Fruit fly (Drosophila melanogaster): ENCODE measurements around the gene CG43074.

CG43074 gene

DNA sequence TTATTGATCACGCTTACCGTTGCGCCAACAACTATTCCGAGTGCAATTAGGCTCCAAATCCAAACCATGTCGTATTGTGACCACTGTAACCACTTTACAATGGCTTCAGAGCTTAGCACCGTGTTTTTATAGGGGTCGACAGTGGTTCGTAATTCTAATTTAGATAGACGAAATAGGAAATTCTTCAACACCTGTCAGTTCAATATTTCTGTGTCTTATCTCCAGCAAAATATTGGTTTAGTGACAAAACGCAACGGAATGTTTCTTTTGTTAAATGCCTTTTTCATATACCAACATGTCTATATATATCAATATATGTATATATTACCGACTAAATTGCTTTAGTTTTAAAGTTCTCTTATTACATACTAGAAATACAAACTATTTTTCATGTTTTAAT, at the start of gene CG43074:
CG43074 (minus strand) TSS at position 101 of the 400 bp plus-strand sequence.
- TF ChIP-seq h (optimal IDR thresholded peaks at IDR 0.05) (no peak), Sin3A (optimal IDR thresholded peaks at IDR 0.05) (no peak), psq (optimal IDR thresholded peaks at IDR 0.05) (no peak), Myc (optimal IDR thresholded peaks at IDR 0.05) (no peak), ttk (optimal IDR thresholded peaks at IDR 0.05) (no peak), insv (optimal IDR thresholded peaks at IDR 0.05) (no peak)

DNA sequence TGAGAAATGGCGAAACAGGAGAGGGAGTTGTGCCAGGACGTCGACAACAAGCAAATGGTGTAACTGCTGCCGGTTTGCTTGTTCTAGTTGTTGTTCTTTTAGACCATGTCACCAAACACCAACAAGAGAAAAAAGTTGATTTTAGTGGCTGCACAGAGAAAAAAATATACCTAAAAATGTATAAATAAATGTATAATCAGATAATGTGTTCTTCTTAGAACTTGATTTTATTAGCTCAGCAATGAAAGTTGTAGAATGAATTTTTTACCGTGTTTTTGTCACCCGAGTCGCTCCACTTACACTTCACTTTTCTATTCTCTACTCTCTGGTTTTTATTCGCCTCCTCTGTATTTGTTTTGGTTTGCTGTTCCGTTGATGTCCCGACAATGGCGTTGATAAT, 49.8 kb upstream of the CG43074 start:
- TF ChIP-seq insv (optimal IDR thresholded peaks at IDR 0.05) = no peak
- TF ChIP-seq h (optimal IDR thresholded peaks at IDR 0.05) = no peak
- TF ChIP-seq Myc (optimal IDR thresholded peaks at IDR 0.05) = no peak
- no peak for TF ChIP-seq Sin3A (optimal IDR thresholded peaks at IDR 0.05)
- TF ChIP-seq ttk (optimal IDR thresholded peaks at IDR 0.05) = no peak
- TF ChIP-seq psq (optimal IDR thresholded peaks at IDR 0.05) = no peak

DNA sequence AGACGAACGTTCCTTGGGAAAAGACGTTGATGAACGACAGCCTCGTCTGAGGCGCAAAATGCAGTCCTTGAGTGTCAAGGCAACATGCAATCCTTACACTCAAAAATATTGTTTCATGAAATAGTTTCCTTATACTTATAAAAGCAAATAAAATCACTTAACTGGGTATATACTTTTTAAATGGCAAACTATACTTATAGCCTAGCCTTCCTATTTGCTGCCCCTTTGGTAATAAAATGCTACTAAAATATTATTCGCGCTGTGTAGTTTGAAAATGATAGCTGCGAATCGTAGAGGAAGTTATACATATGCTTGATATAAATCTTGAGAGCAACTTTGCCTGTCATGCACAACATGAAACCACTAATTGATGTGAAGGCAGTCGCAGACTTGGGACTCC, 48.4 kb upstream of the CG43074 start:
- TF ChIP-seq h (optimal IDR thresholded peaks at IDR 0.05) (no peak), Myc (optimal IDR thresholded peaks at IDR 0.05) (no peak), ttk (optimal IDR thresholded peaks at IDR 0.05) (no peak), Sin3A (optimal IDR thresholded peaks at IDR 0.05) (no peak), insv (optimal IDR thresholded peaks at IDR 0.05) (no peak), psq (optimal IDR thresholded peaks at IDR 0.05) (no peak)

DNA sequence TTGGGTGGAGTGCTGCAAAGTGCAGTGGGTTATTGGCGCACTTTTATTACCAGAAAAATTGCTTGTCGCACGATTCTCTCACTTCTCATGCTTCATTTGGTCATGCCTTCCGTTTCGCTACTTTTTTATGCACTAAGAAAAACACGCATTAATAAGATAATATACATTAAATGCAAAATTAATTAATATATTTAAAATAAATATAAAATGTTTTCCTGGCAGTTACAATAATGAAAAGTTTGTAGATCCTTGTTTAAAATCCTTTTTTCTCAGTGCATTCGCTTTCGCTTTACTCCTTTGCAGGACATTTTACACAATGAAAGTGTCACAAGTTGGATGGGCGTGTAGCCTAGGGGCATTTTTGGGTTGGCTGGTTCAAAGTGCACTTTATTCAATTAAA, 46.9 kb upstream of the CG43074 start:
- TF ChIP-seq h (optimal IDR thresholded peaks at IDR 0.05) = no peak
- TF ChIP-seq Sin3A (optimal IDR thresholded peaks at IDR 0.05) = no peak
- no peak for TF ChIP-seq Myc (optimal IDR thresholded peaks at IDR 0.05)
- TF ChIP-seq psq (optimal IDR thresholded peaks at IDR 0.05) = no peak

DNA sequence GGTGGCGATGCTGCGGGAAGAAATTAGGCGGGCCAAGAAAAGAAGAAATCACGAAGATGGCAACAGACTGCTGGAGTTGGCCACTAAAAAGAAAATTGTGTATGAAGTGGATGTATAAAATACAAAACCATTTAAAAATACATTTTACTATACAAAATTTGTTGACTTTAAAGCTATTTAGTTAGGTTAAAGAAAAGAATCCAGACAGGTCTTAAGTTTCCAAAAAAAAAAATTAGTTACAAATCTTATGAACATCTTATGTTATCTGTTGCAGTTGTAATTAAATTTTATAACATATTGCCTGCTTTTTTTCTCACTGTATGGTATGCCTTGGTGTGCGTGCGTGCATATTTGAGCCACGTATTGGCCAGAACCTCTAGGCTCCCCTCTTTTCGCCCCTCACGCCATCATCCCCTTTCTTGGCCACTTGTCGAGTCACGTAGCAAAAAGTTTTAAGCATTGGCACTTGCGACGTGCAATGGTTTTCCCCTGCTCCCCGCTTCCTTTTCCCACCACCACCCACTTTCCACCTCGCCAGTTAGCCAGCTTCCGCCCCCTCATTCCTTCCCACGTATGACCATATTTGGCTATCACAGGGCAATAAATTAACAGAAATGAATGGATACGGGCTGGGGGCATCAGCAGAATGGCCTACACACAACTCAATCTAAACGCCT, 46.3 kb upstream of the CG43074 start:
- TF ChIP-seq ttk (optimal IDR thresholded peaks at IDR 0.05) (no peak), insv (optimal IDR thresholded peaks at IDR 0.05) (no peak), psq (optimal IDR thresholded peaks at IDR 0.05) (no peak), h (optimal IDR thresholded peaks at IDR 0.05) (no peak), Sin3A (optimal IDR thresholded peaks at IDR 0.05) (no peak), Myc (optimal IDR thresholded peaks at IDR 0.05) (no peak)

DNA sequence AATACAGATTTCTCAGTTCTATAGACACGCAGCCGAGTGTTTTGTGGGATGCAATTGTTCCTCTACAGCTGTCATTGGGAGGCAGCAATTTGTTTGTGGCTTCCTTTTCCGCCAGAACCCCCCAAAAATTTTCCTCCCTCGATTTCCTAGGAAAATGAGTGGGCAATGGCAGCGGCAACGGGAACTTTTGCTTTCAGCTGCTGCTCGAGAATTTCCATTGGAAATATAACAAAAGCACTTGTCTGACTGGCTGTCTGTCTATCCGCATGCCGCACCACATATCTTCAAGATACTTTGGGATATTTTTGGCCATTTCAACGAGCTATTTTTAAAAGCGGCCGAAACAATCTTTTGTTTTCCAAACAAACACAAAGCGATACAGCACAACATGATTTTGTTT, 39.3 kb upstream of the CG43074 start:
- TF ChIP-seq h (optimal IDR thresholded peaks at IDR 0.05) (no peak), Myc (optimal IDR thresholded peaks at IDR 0.05) (no peak), insv (optimal IDR thresholded peaks at IDR 0.05) (no peak), Sin3A (optimal IDR thresholded peaks at IDR 0.05) (no peak), psq (optimal IDR thresholded peaks at IDR 0.05) (no peak)

DNA sequence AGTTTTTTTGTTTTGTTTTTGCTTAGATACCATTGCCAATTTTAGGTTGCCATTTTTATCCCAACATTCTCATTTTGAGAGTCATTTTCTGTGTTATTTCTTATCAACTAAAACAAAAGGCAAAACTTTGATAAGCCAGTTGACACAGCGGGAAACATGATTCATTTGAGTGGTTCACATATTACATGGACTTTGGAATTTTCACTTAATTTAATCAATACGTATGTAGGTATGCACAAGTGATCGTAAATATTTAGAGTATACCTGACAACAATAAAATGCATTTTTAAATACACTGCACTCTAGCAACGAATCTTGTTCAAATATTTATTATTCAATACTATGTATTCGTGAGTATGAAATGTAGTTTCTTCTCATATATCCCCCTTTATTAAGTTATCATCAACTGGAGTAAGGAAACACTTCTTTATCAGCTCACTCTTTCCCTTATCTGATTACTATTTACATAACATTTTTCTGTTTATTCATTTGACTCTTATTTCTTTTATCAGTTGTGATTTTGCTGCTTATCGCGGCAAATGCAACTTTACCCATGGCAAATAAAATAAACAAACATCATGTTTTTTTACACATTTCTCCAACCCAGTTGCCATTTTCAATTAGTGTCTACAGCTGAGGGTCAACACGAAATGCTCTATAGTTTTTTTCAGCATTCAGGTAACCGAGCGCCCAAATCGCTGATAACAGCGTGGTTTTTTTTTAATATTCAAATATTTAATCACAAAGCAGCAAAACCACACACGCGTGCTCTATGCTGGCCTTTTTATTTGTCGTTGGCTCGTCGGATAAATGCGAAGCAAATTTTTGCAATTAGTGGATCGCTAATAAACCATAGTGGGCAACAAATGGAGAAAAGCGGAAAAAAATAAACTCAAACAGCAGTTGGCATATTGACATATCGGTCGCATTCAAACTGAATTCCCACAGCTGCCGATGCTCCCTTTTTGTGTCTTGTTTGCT, 34.3 kb upstream of the CG43074 start:
- TF ChIP-seq Myc (optimal IDR thresholded peaks at IDR 0.05) (no peak), h (optimal IDR thresholded peaks at IDR 0.05) (no peak), Sin3A (optimal IDR thresholded peaks at IDR 0.05) (no peak), ttk (optimal IDR thresholded peaks at IDR 0.05) (no peak), insv (optimal IDR thresholded peaks at IDR 0.05) (no peak), psq (optimal IDR thresholded peaks at IDR 0.05) (no peak)

DNA sequence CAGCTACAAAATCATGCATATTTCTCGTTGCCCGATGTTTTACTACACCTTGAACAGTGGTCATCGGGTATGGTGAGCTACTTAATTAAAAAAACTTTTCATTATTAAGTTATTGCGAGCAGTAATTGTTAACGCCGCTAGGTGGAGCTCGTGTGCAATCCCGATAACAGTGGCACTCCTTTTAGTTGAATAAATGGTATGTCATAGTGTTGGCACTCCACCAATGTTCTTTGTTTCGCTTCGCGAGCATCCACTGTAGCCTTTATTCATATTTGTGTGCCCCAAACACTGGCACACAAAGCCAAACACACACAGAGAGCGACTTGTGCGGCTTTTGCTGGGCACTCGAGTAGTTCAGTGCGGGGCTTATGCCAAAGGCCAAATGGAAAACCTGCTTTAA, 33.4 kb upstream of the CG43074 start:
- no peak for TF ChIP-seq h (optimal IDR thresholded peaks at IDR 0.05)
- no peak for TF ChIP-seq Myc (optimal IDR thresholded peaks at IDR 0.05)
- no peak for TF ChIP-seq ttk (optimal IDR thresholded peaks at IDR 0.05)
- TF ChIP-seq Sin3A (optimal IDR thresholded peaks at IDR 0.05) = no peak
- TF ChIP-seq insv (optimal IDR thresholded peaks at IDR 0.05) = no peak
- TF ChIP-seq psq (optimal IDR thresholded peaks at IDR 0.05) = no peak

DNA sequence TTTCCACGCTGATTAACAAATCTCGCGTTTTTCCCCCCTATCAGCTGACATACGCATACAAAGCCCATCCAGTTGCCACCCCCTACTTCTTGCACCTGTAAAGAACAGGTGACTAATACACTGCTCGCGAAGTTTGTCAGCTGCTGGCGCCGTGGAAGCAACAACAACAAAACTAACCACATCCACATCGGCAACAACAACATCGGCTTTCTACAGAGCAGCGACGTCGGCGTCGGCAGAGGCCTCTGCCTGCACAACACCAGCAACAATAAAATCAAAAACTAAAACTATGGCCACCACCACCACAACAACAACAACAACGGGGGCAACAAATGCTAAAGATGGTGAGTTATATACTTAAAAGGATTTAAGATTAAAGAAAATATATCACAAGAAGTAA, 32.0 kb upstream of the CG43074 start:
- no peak for TF ChIP-seq Sin3A (optimal IDR thresholded peaks at IDR 0.05)

DNA sequence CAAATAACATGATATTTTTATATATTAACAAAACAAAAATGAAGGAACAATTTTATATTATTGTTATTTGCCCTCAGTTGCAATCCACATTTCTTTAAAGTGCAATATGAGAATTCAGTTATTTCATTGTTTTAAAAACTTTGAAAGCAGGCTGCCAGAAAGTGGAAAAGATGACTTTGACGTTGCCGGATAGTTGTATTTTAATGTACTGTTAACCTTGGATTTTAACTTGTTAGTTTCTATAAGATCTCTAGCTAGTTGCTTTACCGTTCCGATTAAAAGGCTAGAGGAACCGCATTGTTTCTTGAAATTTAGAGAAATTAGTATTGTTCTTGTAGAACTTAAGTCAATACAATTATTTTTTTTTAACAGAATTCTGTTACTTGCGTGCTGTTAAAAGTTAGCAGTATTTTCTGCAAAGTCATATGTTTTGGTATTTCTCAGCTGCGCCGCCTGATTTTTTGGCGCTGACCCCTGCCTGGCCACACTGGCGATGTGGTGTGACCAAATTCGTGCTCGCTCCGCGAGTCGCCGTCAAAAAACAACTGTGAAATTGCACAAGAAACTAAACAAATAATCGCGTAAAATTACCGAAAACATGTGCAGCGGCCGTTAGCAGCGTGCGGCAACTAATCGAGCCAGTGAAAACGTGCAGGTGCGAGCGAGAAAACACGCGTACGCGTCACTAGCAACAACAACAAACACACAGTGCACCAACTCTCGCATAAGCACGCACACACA, 31.0 kb upstream of the CG43074 start, which contains the start of gene Eip63E:
Eip63E (plus strand) TSS at position 472 of the 741 bp plus-strand sequence.
- TF ChIP-seq Sin3A (optimal IDR thresholded peaks at IDR 0.05) = no peak

DNA sequence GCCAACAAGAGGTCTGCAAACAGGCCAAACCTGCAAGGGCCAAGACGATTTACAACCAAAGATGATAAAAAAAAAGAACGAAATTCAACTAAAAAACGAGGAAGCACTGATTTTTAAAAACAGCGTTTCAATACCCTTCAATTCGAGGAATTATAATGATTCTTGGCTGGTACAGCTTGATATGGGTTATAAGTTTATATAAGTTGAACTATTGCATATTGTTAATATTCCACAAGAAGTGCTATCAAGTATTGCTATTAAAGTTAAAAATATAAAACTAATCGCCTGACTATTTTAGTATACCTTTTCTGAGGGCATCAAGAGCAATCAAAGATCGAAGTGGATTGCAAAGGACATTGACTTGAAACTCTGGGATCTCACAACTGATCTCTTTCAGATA, 29.6 kb upstream of the CG43074 start:
- TF ChIP-seq h (optimal IDR thresholded peaks at IDR 0.05) = no peak
- no peak for TF ChIP-seq insv (optimal IDR thresholded peaks at IDR 0.05)
- TF ChIP-seq ttk (optimal IDR thresholded peaks at IDR 0.05) = no peak
- no peak for TF ChIP-seq Sin3A (optimal IDR thresholded peaks at IDR 0.05)
- TF ChIP-seq Myc (optimal IDR thresholded peaks at IDR 0.05) = no peak
- no peak for TF ChIP-seq psq (optimal IDR thresholded peaks at IDR 0.05)

DNA sequence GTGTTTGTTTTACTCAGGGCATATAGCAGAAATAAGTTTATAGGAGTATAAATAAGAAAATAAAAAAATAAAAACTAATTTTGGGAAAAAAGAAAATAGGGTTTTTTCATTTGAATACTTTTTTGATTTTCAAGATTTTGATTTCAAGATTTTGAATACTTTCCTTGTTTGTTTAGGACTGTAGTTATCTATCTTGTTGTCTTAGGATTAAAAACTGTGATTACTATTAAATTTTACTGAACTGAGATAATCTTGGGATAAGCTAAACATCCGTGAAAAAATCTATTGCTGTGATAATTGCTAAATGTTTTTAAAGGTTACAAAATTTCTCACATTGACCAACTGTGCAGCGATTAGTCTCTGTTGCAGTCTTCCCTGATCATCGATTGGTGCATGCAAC, 28.5 kb upstream of the CG43074 start:
- no peak for TF ChIP-seq h (optimal IDR thresholded peaks at IDR 0.05)
- no peak for TF ChIP-seq psq (optimal IDR thresholded peaks at IDR 0.05)
- TF ChIP-seq insv (optimal IDR thresholded peaks at IDR 0.05) = no peak
- TF ChIP-seq Myc (optimal IDR thresholded peaks at IDR 0.05) = no peak
- no peak for TF ChIP-seq ttk (optimal IDR thresholded peaks at IDR 0.05)
- no peak for TF ChIP-seq Sin3A (optimal IDR thresholded peaks at IDR 0.05)

All from Kc167 (cell line).